Worm (Caenorhabditis elegans) whole organism, late embryonic: ENCODE measurements around the gene E01B7.2.

Experiments
- C08G9.2 ChIP-seq: sonication (generic microtip); optimal IDR thresholded peaks from 2 replicates; lab custom pipeline; 2016; ENCODE audit warnings: mild to moderate bottlenecking, missing genetic modification characterization, moderate library complexity, missing compliant biosample characterization
- C38D4.7 ChIP-seq: fragments of 200-800 bp; sonication (Bioruptor generic); optimal IDR thresholded peaks from 2 replicates; lab custom pipeline; 2018; ENCODE audit warnings: mild to moderate bottlenecking, missing genetic modification characterization, moderate library complexity, missing compliant biosample characterization
- F13H6.1 ChIP-seq: sonication (generic microtip); optimal IDR thresholded peaks from 2 replicates; lab custom pipeline; 2016; ENCODE audit warnings: missing genetic modification characterization, missing compliant biosample characterization
- K09A11.1 ChIP-seq: sonication (generic microtip); optimal IDR thresholded peaks from 2 replicates; lab custom pipeline; 2017; ENCODE audit warnings: antibody characterized with exemption, mild to moderate bottlenecking, missing genetic modification characterization, missing compliant biosample characterization; ENCODE audit not compliant: insufficient read depth
- Y22D7AL.16 ChIP-seq: sonication (generic microtip); optimal IDR thresholded peaks from 2 replicates; lab custom pipeline; 2016; ENCODE audit warnings: missing genetic modification characterization, missing compliant biosample characterization
- ceh-14 ChIP-seq: sonication (generic microtip); optimal IDR thresholded peaks from 2 replicates; lab custom pipeline; 2016; ENCODE audit warnings: missing genotype, missing genetic modification characterization, missing compliant biosample characterization
- ceh-19 ChIP-seq: fragments of 200-800 bp; sonication (Bioruptor generic); optimal IDR thresholded peaks from 2 replicates; lab custom pipeline; 2018; ENCODE audit warnings: mild to moderate bottlenecking, missing genetic modification characterization, missing compliant biosample characterization
- ceh-22 ChIP-seq: sonication (generic microtip); optimal IDR thresholded peaks from 2 replicates; lab custom pipeline; 2017; ENCODE audit warnings: missing biosample characterization, missing genetic modification characterization
- ceh-30 ChIP-seq: fragments of 150-350 bp; optimal IDR thresholded peaks from 2 replicates; lab custom pipeline; 2014; ENCODE audit warnings: missing biosample characterization, missing genetic modification characterization
- ceh-31 ChIP-seq: sonication (generic microtip); optimal IDR thresholded peaks from 2 replicates; lab custom pipeline; 2016; ENCODE audit warnings: missing genetic modification characterization, missing compliant biosample characterization
- ceh-34 ChIP-seq: sonication (generic microtip); optimal IDR thresholded peaks from 2 replicates; lab custom pipeline; 2016; ENCODE audit warnings: mild to moderate bottlenecking, missing genetic modification characterization, missing compliant biosample characterization
- ceh-45 ChIP-seq: fragments of 200-800 bp; sonication (Bioruptor generic); IDR thresholded peaks from 2 replicates; pipeline ENCODE4 v1.3.6; 2022; ENCODE audit warnings: missing genetic modification reagents, missing genetic modification characterization, missing compliant biosample characterization
- ceh-9 ChIP-seq: sonication (generic microtip); optimal IDR thresholded peaks from 2 replicates; lab custom pipeline; 2016; ENCODE audit warnings: mild to moderate bottlenecking, missing genetic modification characterization, inconsistent platforms, missing compliant biosample characterization
- che-1 ChIP-seq: sonication (generic microtip); optimal IDR thresholded peaks from 2 replicates; lab custom pipeline; 2016; ENCODE audit warnings: mild to moderate bottlenecking, missing genetic modification characterization, missing compliant biosample characterization
- dmd-4 ChIP-seq: sonication (generic microtip); optimal IDR thresholded peaks from 2 replicates; lab custom pipeline; 2016; ENCODE audit warnings: borderline replicate concordance, missing genetic modification characterization, missing compliant biosample characterization
- dve-1 ChIP-seq: sonication (generic microtip); optimal IDR thresholded peaks from 2 replicates; lab custom pipeline; 2017; ENCODE audit warnings: antibody characterized with exemption, mild to moderate bottlenecking, missing genetic modification characterization, missing compliant biosample characterization
- elt-4 ChIP-seq: sonication (generic microtip); optimal IDR thresholded peaks from 2 replicates; lab custom pipeline; 2016; ENCODE audit warnings: missing genetic modification characterization, missing compliant biosample characterization
- eyg-1 ChIP-seq: sonication (generic microtip); optimal IDR thresholded peaks from 2 replicates; lab custom pipeline; 2016; ENCODE audit warnings: missing genotype, missing genetic modification characterization, missing compliant biosample characterization
- fkh-10 ChIP-seq: fragments of 150-350 bp; optimal IDR thresholded peaks from 2 replicates; lab custom pipeline; 2014; ENCODE audit warnings: missing biosample characterization, missing genetic modification reagents, missing genetic modification characterization
- fkh-6 ChIP-seq: sonication (generic microtip); optimal IDR thresholded peaks from 2 replicates; lab custom pipeline; 2016; ENCODE audit warnings: missing genetic modification characterization, missing compliant biosample characterization
- hlh-13 ChIP-seq: fragments of 200-800 bp; sonication (Bioruptor generic); optimal IDR thresholded peaks from 2 replicates; lab custom pipeline; 2018; ENCODE audit warnings: mild to moderate bottlenecking, missing genetic modification characterization, missing compliant biosample characterization
- hlh-30 ChIP-seq: sonication (generic microtip); optimal IDR thresholded peaks from 2 replicates; lab custom pipeline; 2017; ENCODE audit warnings: antibody characterized with exemption, missing genetic modification characterization, missing compliant biosample characterization; ENCODE audit not compliant: insufficient read depth
- hlh-6 ChIP-seq: sonication (generic microtip); optimal IDR thresholded peaks from 2 replicates; lab custom pipeline; 2016; ENCODE audit warnings: missing genotype, missing genetic modification characterization, missing compliant biosample characterization
- hlh-8 ChIP-seq: sonication (generic microtip); optimal IDR thresholded peaks from 2 replicates; lab custom pipeline; 2016; ENCODE audit warnings: missing genotype, missing genetic modification characterization, missing compliant biosample characterization
- lin-11 ChIP-seq: fragments of 200-800 bp; sonication (Bioruptor generic); optimal IDR thresholded peaks from 2 replicates; lab custom pipeline; 2018; ENCODE audit warnings: mild to moderate bottlenecking, missing genetic modification characterization, missing compliant biosample characterization
- mec-3 ChIP-seq: sonication (generic microtip); optimal IDR thresholded peaks from 2 replicates; lab custom pipeline; 2016; ENCODE audit warnings: borderline replicate concordance, missing genetic modification characterization, missing compliant biosample characterization
- nhr-11 ChIP-seq: fragments of 150-350 bp; optimal IDR thresholded peaks from 2 replicates; lab custom pipeline; 2014; ENCODE audit warnings: missing biosample characterization, missing genetic modification characterization
- nhr-232 ChIP-seq: sonication (generic microtip); optimal IDR thresholded peaks from 2 replicates; lab custom pipeline; 2016; ENCODE audit warnings: missing genetic modification characterization, missing compliant biosample characterization
- npax-4 ChIP-seq: sonication (generic microtip); optimal IDR thresholded peaks from 2 replicates; lab custom pipeline; 2016; ENCODE audit warnings: missing genetic modification characterization, missing compliant biosample characterization
- pat-9 ChIP-seq: fragments of 200-800 bp; sonication (Bioruptor generic); optimal IDR thresholded peaks from 2 replicates; lab custom pipeline; 2018; ENCODE audit warnings: mild to moderate bottlenecking, missing genetic modification characterization, moderate library complexity, missing compliant biosample characterization
- pax-1 ChIP-seq: fragments of 150-350 bp; optimal IDR thresholded peaks from 2 replicates; lab custom pipeline; 2014; ENCODE audit warnings: missing biosample characterization, missing genetic modification characterization
- pha-2 ChIP-seq: sonication (generic microtip); optimal IDR thresholded peaks from 2 replicates; lab custom pipeline; 2017; ENCODE audit warnings: mild to moderate bottlenecking, missing genetic modification characterization, missing compliant biosample characterization
- pha-4 ChIP-seq: fragments of 150-350 bp; optimal IDR thresholded peaks from 2 replicates; lab custom pipeline; 2018; ENCODE audit warnings: missing biosample characterization, missing genetic modification reagents, missing genetic modification characterization
- pros-1 ChIP-seq: fragments of 150-350 bp; optimal IDR thresholded peaks from 2 replicates; lab custom pipeline; 2014; ENCODE audit warnings: missing biosample characterization, missing genetic modification reagents, missing genetic modification characterization
- ref-2 ChIP-seq: sonication (generic microtip); optimal IDR thresholded peaks from 2 replicates; lab custom pipeline; 2016; ENCODE audit warnings: missing genetic modification characterization, missing compliant biosample characterization
- rnt-1 ChIP-seq: sonication (generic microtip); optimal IDR thresholded peaks from 2 replicates; lab custom pipeline; 2016; ENCODE audit warnings: missing genetic modification characterization, missing compliant biosample characterization
- sdc-2 ChIP-seq: sonication (generic microtip); optimal IDR thresholded peaks from 2 replicates; lab custom pipeline; 2016; ENCODE audit warnings: missing genotype, missing genetic modification characterization, missing compliant biosample characterization
- sox-2 ChIP-seq: fragments of 200-800 bp; sonication (Bioruptor generic); IDR thresholded peaks from 2 replicates; pipeline ENCODE4 v1.3.6; 2022; ENCODE audit warnings: missing genetic modification reagents, missing genetic modification characterization, missing compliant biosample characterization
- sox-4 ChIP-seq: sonication (generic microtip); optimal IDR thresholded peaks from 2 replicates; lab custom pipeline; 2017; ENCODE audit warnings: mild to moderate bottlenecking, missing genetic modification characterization, inconsistent platforms, missing compliant biosample characterization
- tbx-2 ChIP-seq: sonication (generic microtip); optimal IDR thresholded peaks from 2 replicates; lab custom pipeline; 2016; ENCODE audit warnings: missing genetic modification characterization, missing compliant biosample characterization
- ttx-3 ChIP-seq: sonication (generic microtip); optimal IDR thresholded peaks from 2 replicates; lab custom pipeline; 2016; ENCODE audit warnings: missing genetic modification reagents, missing genetic modification characterization, missing compliant biosample characterization
- unc-3 ChIP-seq, 2 experiments: fragments of 200-800 bp in 1 of 2; sonication (Bioruptor generic) in 1 of 2; sonication (generic microtip) in 1 of 2; conservative IDR thresholded peaks in 1 of 2; optimal IDR thresholded peaks in 1 of 2; 2 replicates each; pipeline versions ENCODE4 v1.3.6 to Lab custom; 2016 to 2022; ENCODE audit warnings: missing compliant biosample characterization in 2 of 2, missing genetic modification characterization in 2 of 2, missing genetic modification reagents in 1 of 2
- unc-55 ChIP-seq: sonication (generic microtip); optimal IDR thresholded peaks from 2 replicates; lab custom pipeline; 2017; ENCODE audit warnings: missing biosample characterization, missing genetic modification reagents, missing genetic modification characterization
- unc-86 ChIP-seq: sonication (generic microtip); optimal IDR thresholded peaks from 2 replicates; lab custom pipeline; 2016; ENCODE audit warnings: missing genetic modification characterization, missing compliant biosample characterization
- zip-5 ChIP-seq: sonication (generic microtip); optimal IDR thresholded peaks from 2 replicates; lab custom pipeline; 2016; ENCODE audit warnings: missing genetic modification characterization, missing compliant biosample characterization
- ztf-16 ChIP-seq: sonication (generic microtip); optimal IDR thresholded peaks from 2 replicates; lab custom pipeline; 2017; ENCODE audit warnings: missing genetic modification characterization, missing compliant biosample characterization

E01B7.2 gene

ce11 chrV:17948036-17948691, 26.6 kb downstream of the E01B7.2 start:
- no peak for TF ChIP-seq unc-86 (tag; lab: Kevin White, UChicago)
- TF ChIP-seq ttx-3 (tag; lab: Kevin White, UChicago) = no peak
- TF ChIP-seq ceh-45 (GFP tag; lab: Robert Waterston, UW) = no peak
- no peak for TF ChIP-seq npax-4
- TF ChIP-seq nhr-232 = no peak
- TF ChIP-seq fkh-10 (GFP tag; lab: Kevin White, UChicago) = no peak
- TF ChIP-seq unc-3 (GFP tag; conservative IDR thresholded peaks at IDR 0.05; lab: Robert Waterston, UW) = no peak
- TF ChIP-seq unc-3 (tag; optimal IDR thresholded peaks at IDR 0.05; lab: Kevin White, UChicago) = no peak
- TF ChIP-seq elt-4 (tag; lab: Kevin White, UChicago) = no peak
- no peak for TF ChIP-seq pat-9 (tag; lab: Kevin White, UChicago)
- no peak for TF ChIP-seq mec-3 (tag; lab: Kevin White, UChicago)
- TF ChIP-seq F13H6.1 (tag; lab: Kevin White, UChicago) = no peak
- no peak for TF ChIP-seq hlh-8 (tag; lab: Kevin White, UChicago)
- no peak for TF ChIP-seq ceh-30 (tag; lab: Kevin White, UChicago)
- no peak for TF ChIP-seq che-1
- no peak for TF ChIP-seq ref-2 (tag; lab: Kevin White, UChicago)
- no peak for TF ChIP-seq ceh-14 (tag; lab: Kevin White, UChicago)
- TF ChIP-seq hlh-30 = no peak
- no peak for TF ChIP-seq tbx-2
- no peak for TF ChIP-seq pha-4 (tag; lab: Kevin White, UChicago)

DNA sequence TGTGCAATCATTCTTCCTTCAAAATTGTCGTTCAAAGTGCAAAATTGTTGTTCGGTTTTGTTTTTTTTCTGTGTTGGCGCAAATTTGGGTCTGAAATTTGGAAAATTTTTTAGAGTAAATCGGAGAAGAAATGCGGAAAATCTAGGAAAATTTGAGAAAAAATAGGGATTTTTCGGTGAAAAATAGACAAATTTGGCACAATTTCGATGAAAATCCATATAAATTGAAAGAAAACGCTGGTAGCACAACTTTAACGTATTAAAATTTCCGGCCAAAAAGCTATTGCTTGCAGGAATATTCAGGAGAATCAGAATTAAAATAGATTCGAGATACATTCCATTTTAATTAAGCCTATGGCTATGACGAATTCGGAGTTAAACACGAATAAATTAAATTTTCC, 27.5 kb downstream of the E01B7.2 start, which contains the start of gene dpy-21:
dpy-21 (minus strand) TSS at position 101 of the 400 bp plus-strand sequence.
- TF ChIP-seq ceh-34 (tag; lab: Kevin White, UChicago) (no peak), fkh-6 (no peak), K09A11.1 (tag; lab: Kevin White, UChicago) (no peak), C08G9.2 (tag; lab: Kevin White, UChicago) (no peak), dmd-4 (no peak), pha-4 (tag; lab: Kevin White, UChicago) (no peak), pha-2 (tag; lab: Kevin White, UChicago) (no peak), che-1 (no peak), hlh-6 (no peak), rnt-1 (tag; lab: Kevin White, UChicago) (no peak), pros-1 (tag; lab: Kevin White, UChicago) (no peak), hlh-13 (GFP tag; lab: Kevin White, UChicago) (no peak), sox-4 (tag; lab: Kevin White, UChicago) (no peak), ceh-19 (GFP tag; lab: Kevin White, UChicago) (no peak), pax-1 (tag; lab: Kevin White, UChicago) (no peak), dve-1 (tag; lab: Kevin White, UChicago) (no peak), sox-2 (no peak)

- TF ChIP-seq ceh-9 = no peak
- no peak for TF ChIP-seq che-1
- peak; percentile 71 for TF ChIP-seq sdc-2 (tag; lab: Kevin White, UChicago)
- peak; percentile 49 for TF ChIP-seq zip-5 (tag; lab: Kevin White, UChicago)
- peak; percentile 78 for TF ChIP-seq F13H6.1 (tag; lab: Kevin White, UChicago)
- TF ChIP-seq Y22D7AL.16 = no peak
- peak; percentile 96 for TF ChIP-seq pros-1 (tag; lab: Kevin White, UChicago)
- TF ChIP-seq npax-4 = no peak
- peak; percentile 97 for TF ChIP-seq ceh-31 (tag; lab: Kevin White, UChicago)
- TF ChIP-seq C38D4.7 (GFP tag; lab: Kevin White, UChicago) = peak; percentile 9
- TF ChIP-seq unc-55 = peak; percentile 80
- peak; percentile 55 for TF ChIP-seq hlh-6
- peak; percentile 92 for TF ChIP-seq ceh-34 (tag; lab: Kevin White, UChicago)
- TF ChIP-seq eyg-1 (tag; lab: Kevin White, UChicago) = peak; percentile 64
- no peak for TF ChIP-seq lin-11 (tag; lab: Kevin White, UChicago)
- TF ChIP-seq ceh-22 (tag; lab: Kevin White, UChicago) = peak; percentile 14
- TF ChIP-seq ceh-30 (tag; lab: Kevin White, UChicago) = no peak
- TF ChIP-seq pha-4 (tag; lab: Kevin White, UChicago) = no peak
- TF ChIP-seq ztf-16 (tag; lab: Kevin White, UChicago) = peak; percentile 21
- TF ChIP-seq nhr-11 (tag; lab: Kevin White, UChicago) = no peak
Measured at ce11 chrV:17951172-17951999, 29.8 kb downstream of the E01B7.2 start, which contains the start of gene Y59A8B.24. Gene Y59A8B.24 (plus strand): TSS chrV:17951949.
